Fruit fly (Drosophila melanogaster): ENCODE data around the gene Ski6.

The Ski6 gene

dm6 chr2L:13203437-13204137, 18.6 kb downstream of the Ski6 start, which contains the start of gene Pect (continued):
- TF ChIP-seq lov (optimal IDR thresholded peaks at IDR 0.05) = no peak
- peak; percentile 29; the same call in 1 of the 3 replicates for TF ChIP-seq lov (GFP tag; IDR thresholded peaks at IDR 0.05)
- TF ChIP-seq CG6254 (GFP tag; optimal IDR thresholded peaks at IDR 0.05) = no peak
- TF ChIP-seq bcd (GFP tag; optimal IDR thresholded peaks at IDR 0.05) = no peak
- no peak for TF ChIP-seq Hey (tag; optimal IDR thresholded peaks at IDR 0.05)
- peak; percentile 89 for TF ChIP-seq gfzf (GFP tag; optimal IDR thresholded peaks at IDR 0.05)
- TF ChIP-seq oc (tag; optimal IDR thresholded peaks at IDR 0.05) = no peak
- TF ChIP-seq Neu2 (GFP tag; optimal IDR thresholded peaks at IDR 0.05; ENCODE audit: borderline replicate concordance) = no peak
- no peak for TF ChIP-seq scrt (GFP tag; optimal IDR thresholded peaks at IDR 0.05)
- no peak for TF ChIP-seq pita (GFP tag; optimal IDR thresholded peaks at IDR 0.05)
- no peak for TF ChIP-seq sqz (GFP tag; optimal IDR thresholded peaks at IDR 0.05)
- TF ChIP-seq CG2202 (tag; optimal IDR thresholded peaks at IDR 0.05) = no peak
- no peak for TF ChIP-seq Nf-YB (GFP tag; optimal IDR thresholded peaks at IDR 0.05)
- TF ChIP-seq Drgx (GFP tag; IDR thresholded peaks at IDR 0.05) = 0 out of 2 replicates have a peak, but pooled peaks have one; percentile 9
- peak; percentile 96 for TF ChIP-seq CG34376 (GFP tag; optimal IDR thresholded peaks at IDR 0.05)
- TF ChIP-seq sd (tag; optimal IDR thresholded peaks at IDR 0.05) = no peak
- no peak for TF ChIP-seq hkb (optimal IDR thresholded peaks at IDR 0.05)
- 0 out of 2 replicates have a peak, but pooled peaks have one; percentile 52 for TF ChIP-seq hkb (GFP tag; IDR thresholded peaks at IDR 0.05)
- no peak for TF ChIP-seq CG15479 (GFP tag; optimal IDR thresholded peaks at IDR 0.05)
- TF ChIP-seq CG10654 (GFP tag; optimal IDR thresholded peaks at IDR 0.05) = no peak
- TF ChIP-seq CG4404 (GFP tag; IDR thresholded peaks at IDR 0.05) = no peak
- no peak for TF ChIP-seq CG1233 (GFP tag; optimal IDR thresholded peaks at IDR 0.05)
- peak; percentile 54; the same call in 1 of the 2 replicates for TF ChIP-seq E2f1 (GFP tag; IDR thresholded peaks at IDR 0.05)
- TF ChIP-seq CG8359 (GFP tag; optimal IDR thresholded peaks at IDR 0.05; ENCODE audit: borderline replicate concordance) = no peak
- TF ChIP-seq shn (GFP tag; optimal IDR thresholded peaks at IDR 0.05) = no peak
- no peak for TF ChIP-seq sc (optimal IDR thresholded peaks at IDR 0.05)
- no peak for TF ChIP-seq sc (GFP tag; optimal IDR thresholded peaks at IDR 0.05)
- no peak for TF ChIP-seq zfh2 (GFP tag; optimal IDR thresholded peaks at IDR 0.05)
- TF ChIP-seq CG14860 (GFP tag; IDR thresholded peaks at IDR 0.05; ENCODE audit: partially characterized antibody) = no peak
- no peak for TF ChIP-seq kni (GFP tag; optimal IDR thresholded peaks at IDR 0.05)
- TF ChIP-seq CG17359 (tag; optimal IDR thresholded peaks at IDR 0.05) = no peak
- TF ChIP-seq Spps (tag; optimal IDR thresholded peaks at IDR 0.05) = no peak
- TF ChIP-seq CG1024 (GFP tag; IDR thresholded peaks at IDR 0.05) = no peak
- TF ChIP-seq CG3281 (GFP tag; optimal IDR thresholded peaks at IDR 0.05) = no peak
- no peak for TF ChIP-seq Bteb2 (GFP tag; optimal IDR thresholded peaks at IDR 0.05)
- TF ChIP-seq aop (GFP tag; IDR thresholded peaks at IDR 0.05) = no peak
- TF ChIP-seq dmrt99B (tag; optimal IDR thresholded peaks at IDR 0.05) = no peak
- TF ChIP-seq CG2199 (GFP tag; IDR thresholded peaks at IDR 0.05) = 0 out of 3 replicates have a peak, but pooled peaks have one; percentile 54
- no peak for TF ChIP-seq cato (GFP tag; optimal IDR thresholded peaks at IDR 0.05; ENCODE audit: borderline replicate concordance)
- peak; percentile 79 for TF ChIP-seq CG13894 (tag; optimal IDR thresholded peaks at IDR 0.05)
- TF ChIP-seq CG11695 (GFP tag; IDR thresholded peaks at IDR 0.05) = no peak
- TF ChIP-seq CG7357 (GFP tag; IDR thresholded peaks at IDR 0.05) = no peak
- no peak for TF ChIP-seq bowl (GFP tag; IDR thresholded peaks at IDR 0.05)
- TF ChIP-seq BEAF-32 (GFP tag; optimal IDR thresholded peaks at IDR 0.05) = peak; percentile 83
- no peak for TF ChIP-seq Meics (GFP tag; optimal IDR thresholded peaks at IDR 0.05)
- 0 out of 2 replicates have a peak, but pooled peaks have one; percentile 28 for TF ChIP-seq CG3847 (GFP tag; IDR thresholded peaks at IDR 0.05)
- TF ChIP-seq usp (GFP tag; optimal IDR thresholded peaks at IDR 0.05) = no peak
- no peak for TF ChIP-seq rib (GFP tag; IDR thresholded peaks at IDR 0.05)
- TF ChIP-seq Mad (GFP tag; optimal IDR thresholded peaks at IDR 0.05) = no peak
- peak; percentile 29 for TF ChIP-seq sug (tag; optimal IDR thresholded peaks at IDR 0.05)

Measured in whole organism, embryonic.